Worm (Caenorhabditis elegans): ENCODE measurements around the gene srbc-54.
A peak's percentile ranks its signal among the peaks of the same experiment; 100 is the strongest.
"Not testable (repeated sequence)": the region's sequence is repeated elsewhere in the genome, so short reads cannot be mapped to it uniquely, and the experiment has no call there.

srbc-54 gene

DNA sequence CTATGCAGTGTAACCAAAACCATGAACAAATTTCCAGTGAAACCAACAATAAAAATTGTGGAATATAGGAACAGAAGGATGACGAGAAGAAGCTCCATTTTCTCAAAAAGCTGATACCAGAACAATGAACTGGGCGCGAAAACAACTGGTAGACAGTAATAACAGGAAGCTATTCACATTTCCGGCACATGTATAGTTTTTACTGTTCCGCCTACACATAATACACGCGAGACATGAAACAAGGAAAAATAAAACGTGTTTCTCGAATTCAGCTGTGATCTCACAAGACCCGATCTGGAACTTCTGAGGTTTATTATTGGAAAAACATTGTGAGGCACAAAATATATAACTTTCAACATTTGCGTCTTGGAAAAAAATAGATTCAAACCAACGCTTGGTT, 24.0 kb downstream of the srbc-54 start, which contains the start of gene srsx-36:
Gene srsx-36, minus strand, starts transcription at position 101 of the 400 bp plus-strand sequence.
- TF ChIP-seq fos-1 (tag; optimal IDR thresholded peaks at IDR 0.05) (no peak), nhr-76 (tag; optimal IDR thresholded peaks at IDR 0.05) (no peak), tag-97 (GFP tag; IDR thresholded peaks at IDR 0.05) (no peak), ztf-11 (tag; optimal IDR thresholded peaks at IDR 0.05) (no peak), nhr-10 (tag; optimal IDR thresholded peaks at IDR 0.05) (no peak), lin-1 (GFP tag; IDR thresholded peaks at IDR 0.05) (no peak), lin-39 (tag; optimal IDR thresholded peaks at IDR 0.05) (no peak), ztf-7 (tag; optimal IDR thresholded peaks at IDR 0.05) (no peak), nhr-102 (tag; optimal IDR thresholded peaks at IDR 0.05) (no peak), ceh-62 (tag; optimal IDR thresholded peaks at IDR 0.05) (no peak), ZK546.5 (tag; optimal IDR thresholded peaks at IDR 0.05) (no peak), D1046.2 (GFP tag; IDR thresholded peaks at IDR 0.05) (no peak)

ce11 chrV:15807420-15807819, 26.1 kb downstream of the srbc-54 start, which contains the start of gene srsx-38:
TSS of gene srsx-38 (minus strand) at chrV:15807520.
- TF ChIP-seq attf-4 (tag; optimal IDR thresholded peaks at IDR 0.05); hmg-1.1 (GFP tag; IDR thresholded peaks at IDR 0.05); unc-39 (tag; optimal IDR thresholded peaks at IDR 0.05): not testable (repeated sequence)

- not testable (repeated sequence) for TF ChIP-seq mxl-2 (GFP tag; conservative IDR thresholded peaks at IDR 0.05); F10B5.3 (tag; optimal IDR thresholded peaks at IDR 0.05); ama-1 (optimal IDR thresholded peaks at IDR 0.05)
These were observed 29.8 kb downstream of the srbc-54 start, which contains the start of gene T26E4.18 for ce11 chrV:15803748-15804147. TSS of gene T26E4.18 (minus strand) at chrV:15803848.

DNA sequence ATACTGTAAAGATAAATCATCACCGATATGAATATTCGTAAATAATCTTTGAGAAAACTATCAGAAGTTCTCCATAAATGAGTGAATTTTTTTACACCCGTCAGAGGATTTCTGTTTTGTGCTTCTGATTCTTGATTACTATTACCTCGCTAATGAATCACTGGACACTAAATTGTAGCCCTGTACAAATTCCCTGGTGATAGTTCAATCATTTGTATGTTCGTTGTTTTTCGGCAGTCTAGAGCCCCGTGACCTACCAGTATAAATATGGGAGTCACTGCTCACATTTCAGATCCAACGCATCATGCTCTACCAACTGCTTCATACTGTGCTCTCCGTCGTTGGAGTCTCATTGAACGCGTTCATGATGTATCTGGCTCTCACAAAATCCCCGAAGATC, 30.4 kb downstream of the srbc-54 start, which contains the start of gene srd-27:
Gene srd-27, plus strand, starts transcription at position 301 of the 400 bp plus-strand sequence.
- not testable (repeated sequence) for TF ChIP-seq ama-1 (optimal IDR thresholded peaks at IDR 0.05); set-16 (GFP tag; IDR thresholded peaks at IDR 0.05); aha-1 (tag)

- TF ChIP-seq hlh-30 (tag; optimal IDR thresholded peaks at IDR 0.05; ENCODE audit: insufficient read depth); spr-3 (GFP tag; optimal IDR thresholded peaks at IDR 0.05); lin-39 (tag; optimal IDR thresholded peaks at IDR 0.05): not testable (repeated sequence)
These were observed 30.9 kb downstream of the srbc-54 start, which contains the start of gene T26E4.9 for ce11 chrV:15802623-15803022. TSS of gene T26E4.9 (minus strand) at chrV:15802723.

DNA sequence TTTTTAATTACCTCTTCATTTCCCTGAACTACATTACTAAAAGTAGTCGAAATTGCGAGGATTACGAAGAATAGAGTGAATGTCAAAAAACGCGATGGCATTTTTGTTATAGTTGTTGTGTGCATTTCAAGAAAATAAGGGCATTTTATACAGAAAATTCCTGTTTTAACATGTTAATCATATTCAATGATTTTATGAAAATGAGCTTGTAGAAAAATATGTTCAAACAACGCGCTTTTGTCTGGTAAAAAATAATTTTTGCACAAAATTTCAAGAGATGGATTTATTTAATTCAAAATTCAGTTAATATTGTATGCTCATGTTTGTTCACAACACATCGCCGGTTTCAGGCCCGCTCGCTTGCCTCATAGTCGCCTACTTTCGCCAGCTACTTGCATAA, 35.4 kb downstream of the srbc-54 start, which contains the start of gene T26E4.10:
Gene T26E4.10, minus strand, starts transcription at position 101 of the 400 bp plus-strand sequence.
- TF ChIP-seq unc-62 (GFP tag; optimal IDR thresholded peaks at IDR 0.05 in 1 of 2) (peak in 1 of 2 experiments; percentile 49), unc-62 (tag; optimal IDR thresholded peaks at IDR 0.05) (no peak), hif-1 (tag; optimal IDR thresholded peaks at IDR 0.05) (no peak)

DNA sequence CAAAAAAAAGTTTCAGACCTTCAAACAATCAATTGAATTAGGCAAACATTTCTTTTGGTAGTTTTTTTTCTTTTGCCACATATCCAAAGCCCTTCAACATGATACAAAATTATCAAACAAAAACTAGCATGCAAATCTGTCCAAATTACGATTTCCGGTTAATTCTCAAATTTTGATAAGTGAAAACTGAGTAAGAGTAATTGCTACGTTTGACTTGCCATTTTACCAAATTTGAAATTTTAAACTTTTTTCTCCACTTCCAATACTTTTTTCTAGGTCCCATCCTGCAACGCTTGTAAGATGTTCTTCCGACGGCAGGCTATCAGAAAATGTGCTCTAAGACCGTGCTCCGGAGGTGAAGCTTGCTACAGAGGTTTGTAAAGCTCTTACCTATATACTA, 37.4 kb downstream of the srbc-54 start, which contains the start of gene nhr-223:
Gene nhr-223, plus strand, starts transcription at position 301 of the 400 bp plus-strand sequence.
- TF ChIP-seq unc-62 (GFP tag; optimal IDR thresholded peaks at IDR 0.05 in 1 of 2) (peak in 1 of 2 experiments; percentile 78), unc-62 (tag; optimal IDR thresholded peaks at IDR 0.05) (no peak), hlh-11 (tag; optimal IDR thresholded peaks at IDR 0.05) (no peak), vab-7 (GFP tag; IDR thresholded peaks at IDR 0.05) (no peak)

DNA sequence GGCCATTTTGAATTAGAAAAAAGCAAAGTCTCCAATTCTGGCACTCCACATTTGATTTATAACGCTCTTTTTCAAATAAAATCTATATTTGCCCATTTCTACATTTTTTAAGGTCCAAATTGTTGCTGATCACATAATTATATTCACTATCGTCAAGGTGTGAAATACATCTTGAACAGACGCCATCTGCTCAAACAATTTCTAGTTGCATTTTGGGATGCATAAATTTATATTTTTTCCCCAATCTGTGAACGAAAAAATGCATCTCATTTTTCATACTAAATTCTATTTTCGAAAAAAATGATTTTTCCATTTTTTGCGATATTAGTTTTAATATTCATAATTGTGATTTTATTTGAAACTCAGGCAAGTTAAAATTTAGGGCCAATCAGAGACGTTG, 40.3 kb downstream of the srbc-54 start, which contains the start of gene T26E4.7:
Gene T26E4.7, plus strand, starts transcription at position 301 of the 400 bp plus-strand sequence.
- TF ChIP-seq aly-2 (tag; optimal IDR thresholded peaks at IDR 0.05) (no peak), unc-130 (GFP tag; optimal IDR thresholded peaks at IDR 0.05) (no peak), dmd-8 (GFP tag; IDR thresholded peaks at IDR 0.05) (no peak), madf-5 (GFP tag; IDR thresholded peaks at IDR 0.05) (no peak), lin-1 (GFP tag; IDR thresholded peaks at IDR 0.05) (no peak), spr-1 (tag; optimal IDR thresholded peaks at IDR 0.05) (no peak), F10B5.3 (tag; optimal IDR thresholded peaks at IDR 0.05) (no peak), madf-9 (GFP tag; conservative IDR thresholded peaks at IDR 0.05) (no peak), dpl-1 (GFP tag; optimal IDR thresholded peaks at IDR 0.05) (no peak), tag-97 (GFP tag; IDR thresholded peaks at IDR 0.05) (no peak), mep-1 (tag; optimal IDR thresholded peaks at IDR 0.05) (no peak), D1046.2 (GFP tag; IDR thresholded peaks at IDR 0.05) (no peak), fkh-10 (GFP tag; optimal IDR thresholded peaks at IDR 0.05) (no peak)

Measured in whole organism, L4 larva.